Fruit fly (Drosophila melanogaster) whole organism, embryonic: ENCODE measurements around the gene TwdlM.

Source experiments
- Bteb2 ChIP-seq: fragments of 200-800 bp; sonication (Bioruptor generic); optimal IDR thresholded peaks from 2 replicates; lab custom pipeline; 2016; ENCODE audit warnings: missing biosample characterization, missing genetic modification characterization
- CG10654 ChIP-seq: fragments of 200-800 bp; sonication (Bioruptor generic); optimal IDR thresholded peaks from 2 replicates; lab custom pipeline; 2016; ENCODE audit warnings: missing biosample characterization, missing genetic modification characterization
- CG13624 ChIP-seq: fragments of 200-800 bp; sonication (Bioruptor generic); optimal IDR thresholded peaks from 2 replicates; lab custom pipeline; 2016; ENCODE audit warnings: missing biosample characterization, missing genetic modification characterization
- CG18619 ChIP-seq: fragments of 200-800 bp; sonication (Bioruptor generic); optimal IDR thresholded peaks from 3 replicates; lab custom pipeline; 2017; ENCODE audit warnings: missing biosample characterization, mild to moderate bottlenecking, missing genetic modification characterization
- CG2120 ChIP-seq: fragments of 200-800 bp; sonication (Bioruptor generic); optimal IDR thresholded peaks from 3 replicates; lab custom pipeline; 2016; ENCODE audit warnings: missing biosample characterization, missing genetic modification characterization
- CG2129 ChIP-seq: fragments of 200-800 bp; sonication (Bioruptor generic); IDR thresholded peaks from 2 replicates; pipeline ENCODE4 v1.3.6; 2022; ENCODE audit warnings: missing biosample characterization, missing genetic modification characterization; ENCODE audit not compliant: partially characterized antibody
- CG2199 ChIP-seq: fragments of 200-800 bp; sonication (Bioruptor generic); IDR thresholded peaks from 3 replicates; pipeline ENCODE4 v1.3.6; 2022; ENCODE audit warnings: missing biosample characterization, missing genetic modification characterization
- CG2712 ChIP-seq: fragments of 200-800 bp; optimal IDR thresholded peaks from 3 replicates; lab custom pipeline; 2019; ENCODE audit warnings: missing biosample characterization, mild to moderate bottlenecking, missing genetic modification characterization, moderate library complexity
- CG3847 ChIP-seq: fragments of 200-800 bp; sonication (Bioruptor generic); IDR thresholded peaks from 2 replicates; pipeline ENCODE4 v1.3.6; 2022; ENCODE audit warnings: missing biosample characterization, missing genetic modification characterization
- CG42726 ChIP-seq: fragments of 200-800 bp; sonication (Bioruptor generic); IDR thresholded peaks from 2 replicates; pipeline ENCODE4 v1.3.6; 2022; ENCODE audit warnings: missing biosample characterization, missing genetic modification characterization; ENCODE audit not compliant: partially characterized antibody
- CG4424 ChIP-seq: fragments of 200-800 bp; sonication (Bioruptor generic); optimal IDR thresholded peaks from 3 replicates; lab custom pipeline; 2016; ENCODE audit warnings: missing biosample characterization, missing genetic modification characterization
- CG5245 ChIP-seq: fragments of 200-800 bp; sonication (Bioruptor generic); optimal IDR thresholded peaks from 3 replicates; lab custom pipeline; 2016; ENCODE audit warnings: missing biosample characterization, missing genetic modification characterization
- CG6689 ChIP-seq: fragments of 200-800 bp; sonication (Bioruptor generic); IDR thresholded peaks from 2 replicates; pipeline ENCODE4 v1.3.6; 2022; ENCODE audit warnings: missing biosample characterization, missing genetic modification characterization
- CG7745 ChIP-seq: fragments of 200-800 bp; sonication (Bioruptor generic); optimal IDR thresholded peaks from 2 replicates; lab custom pipeline; 2018; ENCODE audit warnings: missing biosample characterization, mild to moderate bottlenecking, missing genetic modification characterization, moderate library complexity
- CG8388 ChIP-seq: fragments of 200-800 bp; sonication (Bioruptor generic); optimal IDR thresholded peaks from 2 replicates; lab custom pipeline; 2019; ENCODE audit warnings: missing biosample characterization, mild to moderate bottlenecking, missing genetic modification characterization, moderate library complexity
- Dip3 ChIP-seq: fragments of 200-800 bp; sonication (Bioruptor generic); optimal IDR thresholded peaks from 3 replicates; lab custom pipeline; 2016; ENCODE audit warnings: missing biosample characterization, missing genetic modification characterization
- Doc2 ChIP-seq: fragments of 200-800 bp; sonication (Bioruptor generic); IDR thresholded peaks from 2 replicates; pipeline ENCODE4 v1.3.6; 2022; ENCODE audit warnings: missing biosample characterization, missing genetic modification characterization
- Drgx ChIP-seq: fragments of 200-800 bp; sonication (Bioruptor generic); IDR thresholded peaks from 2 replicates; pipeline ENCODE4 v1.3.6; 2022; ENCODE audit warnings: missing biosample characterization, missing genetic modification characterization
- Ets65A ChIP-seq: fragments of 200-800 bp; sonication (Bioruptor generic); peaks from one replicate; lab custom pipeline; 2016; ENCODE audit warnings: missing biosample characterization, missing genetic modification characterization
- HHEX ChIP-seq: fragments of 200-800 bp; sonication (Bioruptor generic); optimal IDR thresholded peaks from 3 replicates; lab custom pipeline; 2017; ENCODE audit warnings: missing biosample characterization, mild to moderate bottlenecking, missing genetic modification characterization, missing genetic modification reagents
- HLH54F ChIP-seq: fragments of 200-800 bp; sonication (Bioruptor generic); optimal IDR thresholded peaks from 3 replicates; lab custom pipeline; 2016; ENCODE audit warnings: missing biosample characterization, missing genetic modification characterization
- Hr51 ChIP-seq, 2 experiments: fragments of 200-800 bp; sonication (Bioruptor generic); optimal IDR thresholded peaks; 2 replicates in 1 of 2; 3 replicates in 1 of 2; lab custom pipeline; 2016 to 2018; ENCODE audit warnings: missing biosample characterization in 2 of 2, missing genetic modification characterization in 2 of 2, mild to moderate bottlenecking in 1 of 2, moderate library complexity in 1 of 2
- MBD-R2 ChIP-seq: fragments of 200-800 bp; sonication (Bioruptor generic); IDR thresholded peaks from 2 replicates; pipeline ENCODE4 v1.3.6; 2022; ENCODE audit warnings: missing biosample characterization, missing genetic modification characterization
- Mes4 ChIP-seq: fragments of 200-800 bp; sonication (Bioruptor generic); optimal IDR thresholded peaks from 2 replicates; lab custom pipeline; 2016; ENCODE audit warnings: missing biosample characterization, missing genetic modification characterization
- NFAT ChIP-seq: fragments of 200-800 bp; sonication (Bioruptor generic); IDR thresholded peaks from 2 replicates; pipeline ENCODE4 v1.3.6; 2022; ENCODE audit warnings: missing biosample characterization, missing genetic modification characterization
- Side ChIP-seq: fragments of 200-800 bp; sonication (Bioruptor generic); optimal IDR thresholded peaks from 2 replicates; lab custom pipeline; 2016; ENCODE audit warnings: missing biosample characterization, missing genetic modification characterization
- Sox102F ChIP-seq: fragments of 200-800 bp; sonication (Bioruptor generic); optimal IDR thresholded peaks from 2 replicates; lab custom pipeline; 2018; ENCODE audit warnings: missing biosample characterization, mild to moderate bottlenecking, missing genetic modification characterization, moderate library complexity
- TFAM ChIP-seq: fragments of 200-800 bp; sonication (Bioruptor generic); optimal IDR thresholded peaks from 2 replicates; lab custom pipeline; 2017; ENCODE audit warnings: missing biosample characterization, missing genetic modification characterization, inconsistent platforms
- abd-A ChIP-seq: fragments of 200-800 bp; sonication (Bioruptor generic); optimal IDR thresholded peaks from 3 replicates; lab custom pipeline; 2019; ENCODE audit warnings: missing biosample characterization, mild to moderate bottlenecking, missing genetic modification characterization, moderate library complexity
- caup ChIP-seq: fragments of 200-800 bp; sonication (Bioruptor generic); optimal IDR thresholded peaks from 3 replicates; lab custom pipeline; 2017; ENCODE audit warnings: missing biosample characterization, mild to moderate bottlenecking, missing genetic modification characterization, moderate library complexity; ENCODE audit not compliant: severe bottlenecking
- chn ChIP-seq: fragments of 200-800 bp; sonication (Bioruptor generic); optimal IDR thresholded peaks from 2 replicates; lab custom pipeline; 2016; ENCODE audit warnings: missing biosample characterization, missing genetic modification characterization
- dysf ChIP-seq: fragments of 200-800 bp; sonication (Bioruptor generic); IDR thresholded peaks from 3 replicates; pipeline ENCODE4 v1.3.6; 2022; ENCODE audit warnings: missing biosample characterization, missing genetic modification characterization
- ems ChIP-seq: fragments of 200-800 bp; sonication (Bioruptor generic); optimal IDR thresholded peaks from 3 replicates; lab custom pipeline; 2016; ENCODE audit warnings: missing biosample characterization, missing genetic modification characterization
- gfzf ChIP-seq: fragments of 200-800 bp; sonication (Bioruptor generic); optimal IDR thresholded peaks from 2 replicates; lab custom pipeline; 2016; ENCODE audit warnings: missing biosample characterization, mild to moderate bottlenecking, missing genetic modification characterization, moderate library complexity
- ken ChIP-seq: fragments of 200-800 bp; sonication (Bioruptor generic); IDR thresholded peaks from 3 replicates; pipeline ENCODE4 v1.3.6; 2022; ENCODE audit warnings: missing biosample characterization, missing genetic modification characterization
- lmd ChIP-seq: fragments of 200-800 bp; sonication (Bioruptor generic); IDR thresholded peaks from 2 replicates; pipeline ENCODE4 v1.3.6; 2022; ENCODE audit warnings: missing biosample characterization, missing genetic modification characterization
- luna ChIP-seq: fragments of 200-800 bp; sonication (Bioruptor generic); optimal IDR thresholded peaks from 2 replicates; lab custom pipeline; 2016; ENCODE audit warnings: missing biosample characterization, missing genetic modification characterization
- mam ChIP-seq: fragments of 200-800 bp; sonication (Bioruptor generic); optimal IDR thresholded peaks from 3 replicates; lab custom pipeline; 2016; ENCODE audit warnings: missing biosample characterization, missing genetic modification characterization
- pho ChIP-seq: fragments of 200-800 bp; sonication (Bioruptor generic); optimal IDR thresholded peaks from 2 replicates; lab custom pipeline; 2016; ENCODE audit warnings: missing biosample characterization, missing genetic modification characterization
- rib ChIP-seq: fragments of 200-800 bp; sonication (Bioruptor generic); IDR thresholded peaks from 2 replicates; pipeline ENCODE4 v1.3.6; 2022; ENCODE audit warnings: missing biosample characterization, missing genetic modification characterization
- run ChIP-seq: fragments of 200-800 bp; sonication (Bioruptor generic); optimal IDR thresholded peaks from 3 replicates; lab custom pipeline; 2018; ENCODE audit warnings: missing biosample characterization, mild to moderate bottlenecking, missing genetic modification characterization
- schlank ChIP-seq: fragments of 200-800 bp; sonication (Bioruptor generic); optimal IDR thresholded peaks from 2 replicates; lab custom pipeline; 2018; ENCODE audit warnings: missing biosample characterization, mild to moderate bottlenecking, missing genetic modification characterization
- sim ChIP-seq: fragments of 200-800 bp; sonication (Bioruptor generic); IDR thresholded peaks from 2 replicates; pipeline ENCODE4 v1.3.6; 2022; ENCODE audit warnings: missing biosample characterization, missing genetic modification characterization
- so ChIP-seq: fragments of 200-800 bp; sonication (Bioruptor generic); IDR thresholded peaks from 3 replicates; pipeline ENCODE4 v1.3.6; 2022; ENCODE audit warnings: missing biosample characterization, missing genetic modification characterization
- sob ChIP-seq: fragments of 200-800 bp; sonication (Bioruptor generic); IDR thresholded peaks from 2 replicates; pipeline ENCODE4 v1.3.6; 2022; ENCODE audit warnings: missing biosample characterization, missing genetic modification characterization
- stc ChIP-seq: fragments of 200-800 bp; sonication (Bioruptor generic); IDR thresholded peaks from 2 replicates; pipeline ENCODE4 v1.3.6; 2022; ENCODE audit warnings: missing biosample characterization, missing genetic modification characterization
- stwl ChIP-seq: fragments of 200-800 bp; sonication (Bioruptor generic); optimal IDR thresholded peaks from 3 replicates; lab custom pipeline; 2018; ENCODE audit warnings: missing biosample characterization, mild to moderate bottlenecking, missing genetic modification characterization, moderate library complexity
- twi ChIP-seq: fragments of 200-800 bp; optimal IDR thresholded peaks from 2 replicates; lab custom pipeline; 2019; ENCODE audit warnings: missing biosample characterization, mild to moderate bottlenecking, missing genetic modification characterization, moderate library complexity
- zfh2 ChIP-seq: fragments of 200-800 bp; sonication (Bioruptor generic); optimal IDR thresholded peaks from 2 replicates; lab custom pipeline; 2016; ENCODE audit warnings: missing biosample characterization, missing genetic modification characterization

TwdlM gene

dm6 chr3R:26639503-26640075, 20.7 kb downstream of the TwdlM start, which contains the start of gene TwdlD (continued):
- TF ChIP-seq gfzf (GFP tag; lab: Kevin White, UChicago) = no peak
- TF ChIP-seq CG7745 (tag; lab: Kevin White, UChicago) = no peak
- no peak for TF ChIP-seq Ets65A (GFP tag; lab: Kevin White, UChicago)
- TF ChIP-seq abd-A = peak; percentile 55
- TF ChIP-seq TFAM (GFP tag; lab: Kevin White, UChicago) = no peak
- TF ChIP-seq rib = no peak
- TF ChIP-seq Dip3 (GFP tag; lab: Kevin White, UChicago) = no peak
- no peak for TF ChIP-seq sob
- TF ChIP-seq HLH54F (GFP tag; lab: Kevin White, UChicago) = no peak
- no peak for TF ChIP-seq CG2712 (tag; lab: Kevin White, UChicago)
- no peak for TF ChIP-seq twi
- TF ChIP-seq CG13624 = no peak

dm6 chr3R:26654594-26654993, 35.7 kb downstream of the TwdlM start:
- TF ChIP-seq Sox102F (GFP tag; lab: Kevin White, UChicago) (peak; percentile 61), CG18619 (GFP tag; lab: Kevin White, UChicago) (peak; percentile 29), HHEX (GFP tag; lab: Kevin White, UChicago) (peak; percentile 58), CG2199 (GFP tag; lab: Robert Waterston, UW) (no peak), schlank (tag; lab: Kevin White, UChicago) (no peak), sim (0 out of 2 replicates have a peak, but pooled peaks have one; percentile 14), CG3847 (GFP tag; lab: Robert Waterston, UW) (peak; percentile 39; the same call in 1 of the 2 replicates), zfh2 (GFP tag; lab: Kevin White, UChicago) (peak; percentile 45), run (tag; lab: Kevin White, UChicago) (peak; percentile 27), ems (GFP tag; lab: Kevin White, UChicago) (peak; percentile 50), luna (GFP tag; lab: Kevin White, UChicago) (peak; percentile 14), stwl (tag; lab: Kevin White, UChicago) (no peak), CG10654 (GFP tag; lab: Kevin White, UChicago) (no peak), CG2129 (no peak), so (GFP tag; lab: Robert Waterston, UW) (0 out of 3 replicates have a peak, but pooled peaks have one; percentile 54), Mes4 (GFP tag; lab: Kevin White, UChicago) (peak; percentile 19), caup (peak; percentile 55), lmd (GFP tag; lab: Robert Waterston, UW) (peak; percentile 56; the same call in 1 of the 2 replicates), chn (GFP tag; lab: Kevin White, UChicago) (peak; percentile 11), Doc2 (GFP tag; lab: Robert Waterston, UW) (peak; percentile 9; the same call in 1 of the 2 replicates), CG42726 (GFP tag; lab: Robert Waterston, UW) (no peak), CG4424 (GFP tag; lab: Kevin White, UChicago) (peak; percentile 27), MBD-R2 (GFP tag; lab: Robert Waterston, UW) (no peak), Bteb2 (GFP tag; lab: Kevin White, UChicago) (peak; percentile 4), CG6689 (GFP tag; lab: Robert Waterston, UW) (peak; percentile 69), mam (GFP tag; lab: Kevin White, UChicago) (peak; percentile 52), Side (GFP tag; lab: Kevin White, UChicago) (peak; percentile 18), Drgx (no peak; the same call in 1 of the 2 replicates), NFAT (peak; percentile 37; the same call in 1 of the 2 replicates), stc (GFP tag; lab: Robert Waterston, UW) (peak; percentile 40; the same call in 1 of the 2 replicates), CG5245 (GFP tag; lab: Kevin White, UChicago) (peak; percentile 30), CG8388 (GFP tag; lab: Kevin White, UChicago) (peak; percentile 26), Hr51 (GFP tag; optimal IDR thresholded peaks at IDR 0.05; lab: Kevin White, UChicago) (peak in 1 of 2 experiments; percentile 77), ken (GFP tag; lab: Robert Waterston, UW) (peak; percentile 22; the same call in 1 of the 3 replicates), CG2120 (peak; percentile 59), dysf (GFP tag; lab: Robert Waterston, UW) (peak; percentile 77), pho (GFP tag; lab: Kevin White, UChicago) (peak; percentile 21)
